Fruit fly (Drosophila melanogaster): ENCODE data around the gene Hs3st-B.
A peak's percentile ranks its signal among the peaks of the same experiment; 100 is the strongest.

Hs3st-B gene

dm6 chrX:19297899-19298784 is 49.7 kb downstream of the Hs3st-B start, which contains the start of gene CG8034 (continued):
- TF ChIP-seq Hr78 (GFP tag; optimal IDR thresholded peaks at IDR 0.05) (peak in 1 of 2 experiments; percentile 88), CG1832 (GFP tag; optimal IDR thresholded peaks at IDR 0.05) (no peak), ab (GFP tag; optimal IDR thresholded peaks at IDR 0.05) (peak; percentile 84), CG32772 (GFP tag; IDR thresholded peaks at IDR 0.05) (peak; percentile 93), CG3726 (GFP tag; IDR thresholded peaks at IDR 0.05) (peak; percentile 90), tx (GFP tag; optimal IDR thresholded peaks at IDR 0.05) (peak; percentile 94), shn (GFP tag; optimal IDR thresholded peaks at IDR 0.05) (peak; percentile 96), Optix (GFP tag; IDR thresholded peaks at IDR 0.05) (peak; percentile 94), Asciz (GFP tag; optimal IDR thresholded peaks at IDR 0.05) (peak; percentile 93), HLH3B (GFP tag; IDR thresholded peaks at IDR 0.05) (peak; percentile 94), bbx (GFP tag; IDR thresholded peaks at IDR 0.05; ENCODE audit: partially characterized antibody) (0 out of 2 replicates have a peak, but pooled peaks have one; percentile 42), CG42726 (GFP tag; IDR thresholded peaks at IDR 0.05; ENCODE audit: partially characterized antibody) (peak; percentile 53; the same call in 1 of the 2 replicates), CG6683 (GFP tag; optimal IDR thresholded peaks at IDR 0.05) (peak; percentile 93), HmgZ (tag; optimal IDR thresholded peaks at IDR 0.05) (peak; percentile 97), NC2α (GFP tag; optimal IDR thresholded peaks at IDR 0.05) (peak; percentile 77), CG7271 (tag; optimal IDR thresholded peaks at IDR 0.05) (peak; percentile 77), CG11560 (tag; IDR thresholded peaks at IDR 0.05) (peak; percentile 89), inv (GFP tag; IDR thresholded peaks at IDR 0.05; ENCODE audit: partially characterized antibody) (peak; percentile 31; the same call in 1 of the 2 replicates), CG1529 (GFP tag; optimal IDR thresholded peaks at IDR 0.05) (peak; percentile 95), CG3838 (GFP tag; optimal IDR thresholded peaks at IDR 0.05) (peak; percentile 82), aop (GFP tag; IDR thresholded peaks at IDR 0.05) (no peak), Sox100B (GFP tag; optimal IDR thresholded peaks at IDR 0.05) (peak; percentile 98), Blimp-1 (GFP tag; optimal IDR thresholded peaks at IDR 0.05) (peak; percentile 92), trh (GFP tag; optimal IDR thresholded peaks at IDR 0.05) (peak; percentile 93), klu (GFP tag; IDR thresholded peaks at IDR 0.05) (peak; percentile 95), TFAM (GFP tag; optimal IDR thresholded peaks at IDR 0.05) (peak; percentile 81), CG12071 (GFP tag; optimal IDR thresholded peaks at IDR 0.05) (peak; percentile 93), ken (GFP tag; IDR thresholded peaks at IDR 0.05) (peak; percentile 85), Side (GFP tag; optimal IDR thresholded peaks at IDR 0.05) (peak; percentile 94), Mad (GFP tag; optimal IDR thresholded peaks at IDR 0.05) (peak; percentile 96), zfh1 (GFP tag; IDR thresholded peaks at IDR 0.05) (peak; percentile 95), CG1233 (GFP tag; optimal IDR thresholded peaks at IDR 0.05) (peak; percentile 97), CG4707 (GFP tag; optimal IDR thresholded peaks at IDR 0.05) (peak; percentile 100), CG16779 (GFP tag; IDR thresholded peaks at IDR 0.05) (peak; percentile 65; the same call in 1 of the 2 replicates), CG7963 (GFP tag; IDR thresholded peaks at IDR 0.05; ENCODE audit: partially characterized antibody) (0 out of 3 replicates have a peak, but pooled peaks have one; percentile 7), pnt (GFP tag; optimal IDR thresholded peaks at IDR 0.05) (peak; percentile 93), Chrac-16 (GFP tag; optimal IDR thresholded peaks at IDR 0.05) (peak; percentile 97), lbe (GFP tag; optimal IDR thresholded peaks at IDR 0.05) (peak; percentile 94), bigmax (GFP tag; optimal IDR thresholded peaks at IDR 0.05) (peak; percentile 50), NFAT (GFP tag; IDR thresholded peaks at IDR 0.05) (peak; percentile 83), sens-2 (GFP tag; IDR thresholded peaks at IDR 0.05) (peak; percentile 77), CG3065 (GFP tag; optimal IDR thresholded peaks at IDR 0.05) (peak; percentile 87), CG5953 (GFP tag; IDR thresholded peaks at IDR 0.05) (peak; percentile 69), BtbVII (GFP tag; optimal IDR thresholded peaks at IDR 0.05) (peak; percentile 96), CG9215 (GFP tag; IDR thresholded peaks at IDR 0.05) (peak; percentile 96), Ptx1 (GFP tag; IDR thresholded peaks at IDR 0.05) (peak; percentile 97), Spps (tag; optimal IDR thresholded peaks at IDR 0.05) (peak; percentile 90), Hmx (GFP tag; optimal IDR thresholded peaks at IDR 0.05) (peak; percentile 89)
